Worm (Caenorhabditis elegans): ENCODE data around the gene T05A8.1.

- TF ChIP-seq elt-1 (tag; optimal IDR thresholded peaks at IDR 0.05), result no peak
- no peak for TF ChIP-seq nfya-1 (tag; optimal IDR thresholded peaks at IDR 0.05; ENCODE audit: insufficient read depth)
- no peak for TF ChIP-seq lin-15B (tag; optimal IDR thresholded peaks at IDR 0.05)
- TF ChIP-seq lin-39 (tag; optimal IDR thresholded peaks at IDR 0.05), result no peak
- no peak for TF ChIP-seq ceh-9 (tag; optimal IDR thresholded peaks at IDR 0.05)
These were observed 26.4 kb upstream of the T05A8.1 start, which contains the start of gene T05A8.8 for ce11 chrII:2736156-2736728.
